Worm (Caenorhabditis elegans): Measurements from ENCODE around the gene D1005.6.
"Not testable (repeated sequence)": the region's sequence is repeated elsewhere in the genome, so short reads cannot be mapped to it uniquely, and the experiment has no call there.

Gene D1005.6

DNA sequence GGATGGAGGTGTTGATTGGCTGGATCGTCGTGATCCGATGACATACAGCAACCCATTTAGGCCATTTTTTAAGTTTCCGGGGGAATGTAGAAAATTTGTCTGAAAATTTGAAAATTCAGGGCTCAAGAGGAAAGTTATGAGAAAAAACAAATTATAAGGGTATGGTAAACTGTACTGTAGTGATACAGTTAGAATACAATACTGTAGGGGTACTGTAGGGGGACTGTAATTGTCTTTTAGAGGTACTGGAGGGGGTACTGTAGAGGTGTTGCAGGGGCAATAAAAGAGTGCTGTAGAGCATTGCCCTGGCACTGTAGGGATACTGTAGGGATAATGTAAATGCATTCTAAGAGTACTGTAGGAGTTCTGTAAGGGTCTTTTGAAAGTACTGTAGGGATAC, at the start of gene D1005.6:
D1005.6 (minus strand) TSS at position 101 of the 400 bp plus-strand sequence.
- TF ChIP-seq ccch-3 (GFP tag; optimal IDR thresholded peaks at IDR 0.05) (no peak), ceh-79 (tag; optimal IDR thresholded peaks at IDR 0.05) (no peak), zfh-2 (GFP tag; conservative IDR thresholded peaks at IDR 0.05) (no peak), attf-3 (GFP tag; conservative IDR thresholded peaks at IDR 0.05) (no peak), dpff-1 (tag; optimal IDR thresholded peaks at IDR 0.05) (no peak), pbrm-1 (GFP tag; IDR thresholded peaks at IDR 0.05) (no peak), F37B4.10 (GFP tag; IDR thresholded peaks at IDR 0.05) (no peak), B0035.1 (tag; optimal IDR thresholded peaks at IDR 0.05) (no peak), snpc-3.4 (tag; optimal IDR thresholded peaks at IDR 0.05) (no peak), F39B2.1 (GFP tag; IDR thresholded peaks at IDR 0.05) (no peak), let-526 (GFP tag; IDR thresholded peaks at IDR 0.05) (no peak), zim-3 (tag; optimal IDR thresholded peaks at IDR 0.05) (no peak), ztf-18 (tag; optimal IDR thresholded peaks at IDR 0.05) (no peak), B0019.2 (GFP tag; conservative IDR thresholded peaks at IDR 0.05) (no peak)

DNA sequence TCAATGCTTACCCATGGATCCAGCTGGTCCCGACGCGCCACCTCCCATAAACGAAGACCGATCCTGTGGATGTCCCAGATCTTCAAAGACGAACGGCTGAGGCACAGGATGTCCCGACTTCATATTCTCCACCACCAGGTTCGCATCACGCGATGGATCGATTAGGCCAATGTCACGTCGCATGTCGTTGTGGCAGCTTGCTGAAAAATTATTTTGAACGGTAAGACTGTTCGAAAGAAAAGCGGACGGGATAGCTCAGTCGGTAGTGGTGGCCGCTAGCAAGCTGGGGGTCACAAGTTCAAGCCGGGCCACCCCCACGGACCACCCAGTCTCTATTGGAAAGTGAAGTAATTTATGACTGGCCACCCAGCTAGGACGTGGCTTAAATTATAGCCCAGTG, 48.6 kb upstream of the D1005.6 start:
- TF ChIP-seq lin-26 (GFP tag; IDR thresholded peaks at IDR 0.05), result 0 out of 2 replicates have a peak, but pooled peaks have one; percentile 44
- TF ChIP-seq rpc-1 (optimal IDR thresholded peaks at IDR 0.05), result no peak
- peak; percentile 14 for TF ChIP-seq rpc-1 (tag; optimal IDR thresholded peaks at IDR 0.05)
- no peak for TF ChIP-seq dpff-1 (tag; optimal IDR thresholded peaks at IDR 0.05)
- no peak for TF ChIP-seq snpc-3.4 (tag; optimal IDR thresholded peaks at IDR 0.05)
- no peak for TF ChIP-seq nfya-2 (GFP tag; IDR thresholded peaks at IDR 0.05)
- 0 out of 2 replicates have a peak, but pooled peaks have one; percentile 21 for TF ChIP-seq madf-3 (GFP tag; IDR thresholded peaks at IDR 0.05)
- no peak for TF ChIP-seq athp-1 (tag; optimal IDR thresholded peaks at IDR 0.05)

DNA sequence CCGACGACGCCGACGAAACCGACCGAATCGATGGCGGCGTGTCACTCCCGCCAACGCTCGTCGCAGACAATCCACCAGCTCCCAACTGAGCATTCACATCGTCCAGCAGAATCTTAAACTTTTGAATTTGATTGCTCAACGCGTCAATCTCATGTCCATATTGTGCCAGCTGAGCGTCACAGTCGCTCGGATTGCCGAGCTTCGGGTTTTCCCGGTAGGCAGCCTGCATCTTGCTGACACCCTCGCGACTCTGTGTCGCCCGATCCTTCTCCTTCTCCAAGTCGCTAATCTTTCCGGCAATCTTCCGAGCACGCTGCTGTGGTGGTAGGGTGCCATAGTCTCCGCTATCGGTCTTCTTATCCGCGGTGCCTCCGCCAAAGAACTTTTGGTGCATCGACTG, 47.7 kb upstream of the D1005.6 start:
- 0 out of 2 replicates have a peak, but pooled peaks have one; percentile 25 for TF ChIP-seq Y53G8AR.9 (GFP tag; conservative IDR thresholded peaks at IDR 0.05)
- peak; percentile 88 for TF ChIP-seq zfh-2 (GFP tag; conservative IDR thresholded peaks at IDR 0.05)
- no peak for TF ChIP-seq C17E4.6 (GFP tag; IDR thresholded peaks at IDR 0.05)
- peak; percentile 49; the same call in 1 of the 2 replicates for TF ChIP-seq egrh-3 (GFP tag; IDR thresholded peaks at IDR 0.05)
- no peak for TF ChIP-seq madf-3 (GFP tag; IDR thresholded peaks at IDR 0.05)
- TF ChIP-seq Y56A3A.18 (GFP tag; IDR thresholded peaks at IDR 0.05), result no peak
- TF ChIP-seq F10E7.11 (tag; optimal IDR thresholded peaks at IDR 0.05), result no peak
- TF ChIP-seq lsy-27 (tag; optimal IDR thresholded peaks at IDR 0.05; ENCODE audit: borderline replicate concordance, insufficient read depth), result no peak
- TF ChIP-seq nfya-2 (GFP tag; IDR thresholded peaks at IDR 0.05), result no peak

DNA sequence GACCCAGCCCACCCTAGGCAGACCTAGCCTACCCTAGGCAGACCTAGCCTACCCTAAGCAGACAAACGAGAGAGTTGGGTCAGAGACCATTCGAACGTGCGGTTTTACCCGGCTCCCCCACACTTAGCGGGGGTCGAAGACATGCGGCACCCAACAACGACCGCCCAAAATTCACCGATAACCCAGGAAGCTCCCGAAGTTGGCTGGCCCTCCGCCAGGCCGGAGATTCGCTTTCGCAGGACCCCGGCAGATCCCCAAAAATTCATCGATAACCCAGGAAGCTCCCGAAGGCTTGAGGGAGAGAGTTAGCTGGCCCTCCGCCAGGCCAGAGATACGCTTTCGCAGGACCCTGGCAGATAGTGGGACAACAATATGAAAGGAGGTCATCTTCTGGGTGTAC, 44.3 kb upstream of the D1005.6 start:
- 0 out of 2 replicates have a peak, but pooled peaks have one; percentile 6 for TF ChIP-seq madf-6 (GFP tag; IDR thresholded peaks at IDR 0.05)
- TF ChIP-seq dox-1 (GFP tag; IDR thresholded peaks at IDR 0.05), result 0 out of 2 replicates have a peak, but pooled peaks have one; percentile 13
- peak; percentile 63; the same call in 1 of the 2 replicates for TF ChIP-seq egrh-3 (GFP tag; IDR thresholded peaks at IDR 0.05)
- peak; percentile 76 for TF ChIP-seq zfh-2 (GFP tag; conservative IDR thresholded peaks at IDR 0.05)
- TF ChIP-seq snpc-4 (GFP tag; optimal IDR thresholded peaks at IDR 0.05), result not testable (repeated sequence)
- peak in 1 of 4 experiments; percentile 60 for TF ChIP-seq snpc-4 (tag; optimal IDR thresholded peaks at IDR 0.05)

DNA sequence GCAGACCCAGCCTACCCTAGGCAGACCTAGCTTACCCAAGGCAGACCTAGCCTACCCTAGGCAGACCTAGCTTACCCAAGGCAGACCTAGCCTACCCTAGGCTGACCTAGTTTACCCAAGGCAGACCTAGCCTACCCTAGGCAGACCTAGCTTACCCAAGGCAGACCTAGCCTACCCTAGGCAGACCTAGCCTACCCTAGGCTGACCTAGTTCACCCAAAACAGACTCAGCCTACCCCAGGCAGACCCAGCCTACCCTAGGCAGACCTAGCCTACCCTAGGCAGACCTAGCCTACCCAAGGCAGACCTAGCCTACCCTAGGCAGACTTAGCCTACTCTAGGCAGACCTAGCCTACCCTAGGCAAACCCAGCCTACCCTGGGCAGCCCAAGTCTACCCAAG, 43.9 kb upstream of the D1005.6 start:
- TF ChIP-seq B0336.3 (GFP tag; IDR thresholded peaks at IDR 0.05), result 0 out of 2 replicates have a peak, but pooled peaks have one; percentile 16
- TF ChIP-seq lin-26 (GFP tag; IDR thresholded peaks at IDR 0.05), result peak; percentile 62; the same call in 1 of the 2 replicates
